Worm (Caenorhabditis elegans): ENCODE results near the gene C12D8.13.

Gene C12D8.13

ce11 chrV:10224619-10225018 lies 4.1 kb upstream of the C12D8.13 start:
- TF ChIP-seq dao-5 (tag; optimal IDR thresholded peaks at IDR 0.05) (no peak), W03F9.2 (tag; optimal IDR thresholded peaks at IDR 0.05) (no peak), him-1 (tag; optimal IDR thresholded peaks at IDR 0.05) (no peak)

- TF ChIP-seq dao-5 (tag; optimal IDR thresholded peaks at IDR 0.05): no peak
- TF ChIP-seq W03F9.2 (tag; optimal IDR thresholded peaks at IDR 0.05): no peak
- no peak for TF ChIP-seq him-1 (tag; optimal IDR thresholded peaks at IDR 0.05)
Measured at ce11 chrV:10222007-10222406, 1.5 kb upstream of the C12D8.13 start, which contains the start of gene C12D8.20. C12D8.20 (plus strand) TSS chrV:10222307.

- TF ChIP-seq him-1 (tag; optimal IDR thresholded peaks at IDR 0.05): no peak
- TF ChIP-seq W03F9.2 (tag; optimal IDR thresholded peaks at IDR 0.05): no peak
- TF ChIP-seq dao-5 (tag; optimal IDR thresholded peaks at IDR 0.05): no peak
Measured at ce11 chrV:10221317-10221716, 812 bp upstream of the C12D8.13 start, which contains the start of the genes fipr-5 and fipr-9. fipr-5 (minus strand) TSS chrV:10221417. fipr-9 (plus strand) TSS chrV:10221662.

ce11 chrV:10216724-10217123 lies 3.8 kb downstream of the C12D8.13 start, which contains the start of gene ZK856.14:
ZK856.14 (plus strand) TSS chrV:10217024.
- no peak for TF ChIP-seq dao-5 (tag; optimal IDR thresholded peaks at IDR 0.05)
- TF ChIP-seq W03F9.2 (tag; optimal IDR thresholded peaks at IDR 0.05): no peak
- no peak for TF ChIP-seq him-1 (tag; optimal IDR thresholded peaks at IDR 0.05)

ce11 chrV:10212627-10213026 lies 7.9 kb downstream of the C12D8.13 start, which contains the start of gene hpo-40:
hpo-40 (plus strand) TSS chrV:10212927.
- no peak for TF ChIP-seq W03F9.2 (tag; optimal IDR thresholded peaks at IDR 0.05)
- TF ChIP-seq dao-5 (tag; optimal IDR thresholded peaks at IDR 0.05): no peak
- no peak for TF ChIP-seq him-1 (tag; optimal IDR thresholded peaks at IDR 0.05)

ce11 chrV:10212027-10212426 lies 8.5 kb downstream of the C12D8.13 start, which contains the start of gene zhit-3:
zhit-3 (minus strand) TSS chrV:10212127.
- TF ChIP-seq dao-5 (tag; optimal IDR thresholded peaks at IDR 0.05): no peak
- no peak for TF ChIP-seq W03F9.2 (tag; optimal IDR thresholded peaks at IDR 0.05)
- TF ChIP-seq him-1 (tag; optimal IDR thresholded peaks at IDR 0.05): no peak

ce11 chrV:10210244-10210643 lies 10.3 kb downstream of the C12D8.13 start, which contains the start of gene tftc-3:
tftc-3 (minus strand) TSS chrV:10210344.
- TF ChIP-seq dao-5 (tag; optimal IDR thresholded peaks at IDR 0.05) (no peak), him-1 (tag; optimal IDR thresholded peaks at IDR 0.05) (no peak), W03F9.2 (tag; optimal IDR thresholded peaks at IDR 0.05) (no peak)

- TF ChIP-seq dao-5 (tag; optimal IDR thresholded peaks at IDR 0.05) (no peak), W03F9.2 (tag; optimal IDR thresholded peaks at IDR 0.05) (no peak), him-1 (tag; optimal IDR thresholded peaks at IDR 0.05) (no peak)
Measured at ce11 chrV:10206502-10206901, 14.0 kb downstream of the C12D8.13 start, which contains the start of gene rpc-25. rpc-25 (minus strand) TSS chrV:10206602.

- TF ChIP-seq dao-5 (tag; optimal IDR thresholded peaks at IDR 0.05): no peak
- TF ChIP-seq W03F9.2 (tag; optimal IDR thresholded peaks at IDR 0.05): no peak
- TF ChIP-seq him-1 (tag; optimal IDR thresholded peaks at IDR 0.05): no peak
Measured at ce11 chrV:10205483-10205882, 15.0 kb downstream of the C12D8.13 start, which contains the start of gene ZK856.16. ZK856.16 (minus strand) TSS chrV:10205583.

- TF ChIP-seq him-1 (tag; optimal IDR thresholded peaks at IDR 0.05) (no peak), W03F9.2 (tag; optimal IDR thresholded peaks at IDR 0.05) (peak; percentile 58)
Measured at ce11 chrV:10204863-10205338, 15.6 kb downstream of the C12D8.13 start, which contains the start of the genes ZK856.19 and ZK856.11. ZK856.19 (minus strand) TSS chrV:10204913. ZK856.11 (minus strand) TSS chrV:10204938.

ce11 chrV:10203435-10204009 lies 17.0 kb downstream of the C12D8.13 start, which contains the start of gene chpf-1:
chpf-1 (minus strand) TSS chrV:10203485.
- TF ChIP-seq W03F9.2 (tag; optimal IDR thresholded peaks at IDR 0.05) (no peak), dao-5 (tag; optimal IDR thresholded peaks at IDR 0.05) (no peak), him-1 (tag; optimal IDR thresholded peaks at IDR 0.05) (no peak)

ce11 chrV:10202340-10202739 lies 18.2 kb downstream of the C12D8.13 start:
- no peak for TF ChIP-seq dao-5 (tag; optimal IDR thresholded peaks at IDR 0.05)
- no peak for TF ChIP-seq W03F9.2 (tag; optimal IDR thresholded peaks at IDR 0.05)
- TF ChIP-seq him-1 (tag; optimal IDR thresholded peaks at IDR 0.05): no peak

ce11 chrV:10201913-10202312 lies 18.6 kb downstream of the C12D8.13 start, which contains the start of gene ZK856.7:
ZK856.7 (plus strand) TSS chrV:10202098.
- no peak for TF ChIP-seq W03F9.2 (tag; optimal IDR thresholded peaks at IDR 0.05)
- TF ChIP-seq him-1 (tag; optimal IDR thresholded peaks at IDR 0.05): no peak
- no peak for TF ChIP-seq dao-5 (tag; optimal IDR thresholded peaks at IDR 0.05)

ce11 chrV:10198386-10198785 lies 22.1 kb downstream of the C12D8.13 start, which contains the start of gene ZK856.6:
ZK856.6 (plus strand) TSS chrV:10198686.
- TF ChIP-seq W03F9.2 (tag; optimal IDR thresholded peaks at IDR 0.05): no peak
- no peak for TF ChIP-seq him-1 (tag; optimal IDR thresholded peaks at IDR 0.05)
- no peak for TF ChIP-seq dao-5 (tag; optimal IDR thresholded peaks at IDR 0.05)
